Fruit fly (Drosophila melanogaster) whole organism, wandering third instar larva: Measurements from ENCODE around the gene CG17786.
A peak's percentile ranks its signal among the peaks of the same experiment; 100 is the strongest.

Source experiments
- HLH106 ChIP-seq: fragments of 200-800 bp; optimal IDR thresholded peaks from 3 replicates; lab custom pipeline; 2019; ENCODE audit warnings: missing biosample characterization, mild to moderate bottlenecking, missing genetic modification characterization, moderate library complexity
- OdsH ChIP-seq: fragments of 200-800 bp; sonication (Bioruptor generic); optimal IDR thresholded peaks from 2 replicates; lab custom pipeline; 2016; ENCODE audit warnings: missing biosample characterization, mild to moderate bottlenecking, missing genetic modification characterization
- br ChIP-seq: fragments of 200-800 bp; sonication (Bioruptor generic); optimal IDR thresholded peaks from 2 replicates; lab custom pipeline; 2016; ENCODE audit warnings: missing biosample characterization, missing genetic modification characterization
- h ChIP-seq: fragments of 200-800 bp; sonication (Bioruptor generic); optimal IDR thresholded peaks from 3 replicates; lab custom pipeline; 2016; ENCODE audit warnings: missing biosample characterization, mild to moderate bottlenecking, missing genetic modification characterization
- pan ChIP-seq: fragments of >200 bp; optimal IDR thresholded peaks from 2 replicates; lab custom pipeline; 2017
- rgr ChIP-seq: fragments of 200-800 bp; sonication (Bioruptor generic); optimal IDR thresholded peaks from 3 replicates; lab custom pipeline; 2016; ENCODE audit warnings: missing biosample characterization, mild to moderate bottlenecking, missing genetic modification characterization

- TF ChIP-seq pan (lab: Kevin White, UChicago) (no peak), rgr (GFP tag; lab: Kevin White, UChicago) (no peak), h (peak; percentile 33), br (GFP tag; lab: Kevin White, UChicago) (peak; percentile 2), HLH106 (tag; lab: Kevin White, UChicago) (peak; percentile 21), OdsH (GFP tag; lab: Kevin White, UChicago) (no peak)
These were observed 49.2 kb downstream of the CG17786 start, which contains the start of gene CG5510 for dm6 chr3R:24169362-24169761.
